Worm (Caenorhabditis elegans) whole organism, L4/young adult: ENCODE data around the gene hpk-1.
"Not testable (repeated sequence)": the region's sequence is repeated elsewhere in the genome, so short reads cannot be mapped to it uniquely, and the experiment has no call there.

ENCODE experiments used
- W03F9.2 ChIP-seq: fragments of 150-350 bp; optimal IDR thresholded peaks from 2 replicates; lab custom pipeline; 2014; ENCODE audit warnings: missing biosample characterization, missing genetic modification characterization
- dao-5 ChIP-seq: sonication (generic microtip); optimal IDR thresholded peaks from 2 replicates; lab custom pipeline; 2016; ENCODE audit warnings: missing genotype, missing genetic modification characterization, moderate library complexity, missing compliant biosample characterization
- him-1 ChIP-seq: sonication (generic microtip); optimal IDR thresholded peaks from 2 replicates; lab custom pipeline; 2016; ENCODE audit warnings: missing genotype, missing genetic modification reagents, missing genetic modification characterization, missing compliant biosample characterization

The hpk-1 gene

DNA sequence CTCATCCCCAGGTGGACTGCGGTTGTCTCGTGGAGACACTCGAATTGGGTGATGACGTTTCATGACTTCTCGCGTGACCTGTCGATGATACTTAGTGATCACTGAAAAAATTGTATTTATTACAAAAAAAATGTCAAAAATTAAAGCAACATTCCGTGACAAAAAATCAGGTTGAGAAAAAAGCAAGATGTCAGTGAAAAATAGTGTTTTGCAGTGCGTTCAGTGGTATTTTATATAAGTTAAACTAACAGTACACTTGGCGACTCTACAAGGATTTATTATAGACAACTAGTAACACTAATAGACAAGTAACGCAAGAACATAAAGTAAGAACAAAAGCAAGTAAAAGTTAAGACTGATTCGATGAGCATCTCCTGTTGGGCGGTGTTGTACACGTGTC, 17.3 kb downstream of the hpk-1 start, which contains the start of gene F20B6.5:
Gene F20B6.5 (minus strand): TSS at position 101 of the 400 bp plus-strand sequence.
- not testable (repeated sequence) for TF ChIP-seq W03F9.2 (tag; lab: Kevin White, UChicago); dao-5; him-1 (tag; lab: Kevin White, UChicago)

ce11 chrX:4196431-4196830, 20.7 kb downstream of the hpk-1 start, which contains the start of gene F20B6.4:
Gene F20B6.4, minus strand, starts transcription at chrX:4196531.
- TF ChIP-seq W03F9.2 (tag; lab: Kevin White, UChicago): no peak
- no peak for TF ChIP-seq him-1 (tag; lab: Kevin White, UChicago)
- TF ChIP-seq dao-5: no peak

- no peak for TF ChIP-seq dao-5
- TF ChIP-seq him-1 (tag; lab: Kevin White, UChicago): no peak
- no peak for TF ChIP-seq W03F9.2 (tag; lab: Kevin White, UChicago)
Measured at ce11 chrX:4193080-4193479, 24.0 kb downstream of the hpk-1 start.

DNA sequence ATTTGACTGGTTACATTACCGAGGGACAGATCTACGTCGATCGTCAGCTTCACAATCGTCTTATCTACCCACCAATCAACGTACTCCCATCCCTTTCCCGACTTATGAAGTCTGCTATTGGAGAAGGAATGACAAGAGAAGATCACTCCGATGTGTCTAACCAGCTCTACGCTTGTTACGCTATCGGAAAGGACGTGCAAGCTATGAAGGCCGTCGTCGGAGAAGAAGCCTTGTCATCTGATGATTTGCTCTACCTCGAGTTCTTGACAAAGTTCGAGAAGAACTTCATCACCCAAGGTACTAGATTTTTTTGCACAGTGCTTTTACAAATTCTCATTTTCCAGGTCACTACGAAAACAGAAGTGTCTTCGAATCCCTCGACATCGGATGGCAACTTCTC, 24.9 kb downstream of the hpk-1 start:
- TF ChIP-seq dao-5 (no peak), him-1 (tag; lab: Kevin White, UChicago) (no peak), W03F9.2 (tag; lab: Kevin White, UChicago) (no peak)

ce11 chrX:4190537-4191144, 26.4 kb downstream of the hpk-1 start, which contains the start of gene vha-12:
Gene vha-12, plus strand, starts transcription at chrX:4191094.
- TF ChIP-seq dao-5: no peak
- peak; percentile 18 for TF ChIP-seq him-1 (tag; lab: Kevin White, UChicago)
- TF ChIP-seq W03F9.2 (tag; lab: Kevin White, UChicago): peak; percentile 79

- no peak for TF ChIP-seq dao-5
- TF ChIP-seq W03F9.2 (tag; lab: Kevin White, UChicago): no peak
- no peak for TF ChIP-seq him-1 (tag; lab: Kevin White, UChicago)
Measured at ce11 chrX:4186656-4187055, 30.4 kb downstream of the hpk-1 start, which contains the start of gene mrp-6. Gene mrp-6, minus strand, starts transcription at chrX:4186756.

DNA sequence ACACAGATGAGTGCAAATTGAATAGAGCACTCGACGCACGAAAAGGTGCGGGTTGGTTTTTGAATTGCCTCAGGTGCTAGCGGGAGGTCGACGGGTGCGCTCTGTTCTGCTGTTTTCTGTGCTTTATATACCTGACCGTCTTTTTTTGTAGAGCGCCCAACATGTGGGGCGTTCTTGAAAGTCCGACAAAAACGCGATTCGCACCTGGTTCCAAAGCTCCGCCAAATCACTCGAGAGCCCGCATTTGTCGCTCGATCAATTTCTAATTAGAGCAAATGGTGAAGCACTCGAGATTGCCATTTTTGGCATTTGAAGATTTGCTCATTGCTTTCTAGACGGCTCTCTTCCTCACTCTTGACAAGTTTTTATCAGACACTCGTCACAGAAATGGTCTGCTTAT, 39.7 kb downstream of the hpk-1 start, which contains the start of gene ZK470.6:
Gene ZK470.6 (minus strand): TSS at position 101 of the 400 bp plus-strand sequence.
- no peak for TF ChIP-seq W03F9.2 (tag; lab: Kevin White, UChicago)
- no peak for TF ChIP-seq him-1 (tag; lab: Kevin White, UChicago)
- TF ChIP-seq dao-5: no peak

DNA sequence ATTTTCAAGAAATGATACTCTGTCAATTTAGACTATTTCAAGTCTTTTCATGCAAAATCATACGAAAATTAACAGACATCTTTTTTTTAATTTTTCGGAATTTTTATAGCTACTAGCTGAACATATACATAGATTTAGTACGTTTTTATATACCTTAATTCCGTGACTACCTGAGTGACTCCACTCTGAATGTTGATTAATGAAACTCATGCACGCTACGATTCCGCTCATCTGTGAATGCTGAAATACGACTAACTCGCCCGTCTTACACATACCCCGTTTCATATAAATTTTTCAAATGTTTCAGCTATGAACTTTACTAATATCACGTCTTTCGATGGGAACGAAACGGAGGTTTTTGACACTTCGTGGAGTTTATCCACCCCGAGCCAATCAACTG, 49.9 kb downstream of the hpk-1 start, which contains the start of gene ZK470.14:
Gene ZK470.14 (plus strand): TSS at position 301 of the 400 bp plus-strand sequence.
- no peak for TF ChIP-seq him-1 (tag; lab: Kevin White, UChicago)
- TF ChIP-seq dao-5: no peak
- TF ChIP-seq W03F9.2 (tag; lab: Kevin White, UChicago): no peak

DNA sequence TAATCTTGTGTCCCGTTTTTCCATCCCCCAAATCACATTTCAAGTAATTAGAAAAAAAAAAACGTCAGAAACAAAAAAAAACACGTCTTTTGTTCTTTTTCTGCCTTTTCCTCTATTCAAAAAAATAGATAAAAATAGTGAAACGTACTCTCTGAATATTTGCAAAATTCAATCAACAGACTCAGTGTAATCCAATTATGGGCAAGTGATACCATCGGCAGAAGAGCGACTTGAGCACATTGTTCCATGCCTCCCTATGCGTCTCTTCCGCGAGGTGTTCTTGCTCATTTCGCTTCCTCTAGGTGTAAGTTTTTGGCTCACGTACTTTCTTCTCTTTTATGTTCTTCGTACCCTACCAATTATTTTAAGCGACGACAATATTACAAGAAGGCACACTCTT, 53.7 kb downstream of the hpk-1 start, which contains the start of gene ZK470.1:
Gene ZK470.1 (plus strand): TSS at position 301 of the 400 bp plus-strand sequence.
- TF ChIP-seq W03F9.2 (tag; lab: Kevin White, UChicago): no peak
- TF ChIP-seq him-1 (tag; lab: Kevin White, UChicago): no peak
- TF ChIP-seq dao-5: no peak

DNA sequence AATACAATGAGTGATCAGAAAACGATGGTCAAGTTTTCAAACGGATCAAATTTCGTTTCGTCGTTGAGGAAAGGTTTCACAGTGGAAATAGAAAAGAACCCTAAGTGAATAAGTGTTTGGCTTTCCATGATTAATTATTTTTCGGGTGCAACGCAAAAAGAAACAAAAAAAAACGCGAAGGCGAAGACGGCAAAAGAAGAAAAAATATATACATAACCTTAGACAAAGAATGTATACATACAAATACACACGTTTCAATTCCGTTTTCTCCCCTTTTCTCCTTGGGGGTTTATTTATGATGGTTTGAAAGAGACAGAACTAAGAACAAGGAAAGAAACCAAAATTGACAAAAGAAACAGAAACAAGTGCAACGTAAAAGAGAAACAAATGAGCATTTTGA, 55.2 kb downstream of the hpk-1 start:
- TF ChIP-seq him-1 (tag; lab: Kevin White, UChicago) (no peak), dao-5 (no peak), W03F9.2 (tag; lab: Kevin White, UChicago) (no peak)
